Worm (Caenorhabditis elegans) whole organism, L4 larva: ENCODE results near the gene grld-1.

Experiments
- F26F4.8 ChIP-seq: fragments of 200-800 bp; sonication (Bioruptor generic); conservative IDR thresholded peaks from 2 replicates; pipeline ENCODE4 v1.3.6; 2022; ENCODE audit warnings: missing genetic modification characterization, missing compliant biosample characterization
- F37D6.2 ChIP-seq: sonication (generic microtip); optimal IDR thresholded peaks from 2 replicates; lab custom pipeline; 2016; ENCODE audit warnings: mild to moderate bottlenecking, missing genetic modification characterization, missing compliant biosample characterization
- F44E2.7 ChIP-seq: fragments of 200-800 bp; sonication (Bioruptor generic); IDR thresholded peaks from 2 replicates; pipeline ENCODE4 v2.1.2; 2022; ENCODE audit warnings: missing genetic modification characterization, missing compliant biosample characterization
- F49E8.2 ChIP-seq: sonication (generic microtip); optimal IDR thresholded peaks from 2 replicates; lab custom pipeline; 2016; ENCODE audit warnings: missing compliant biosample characterization, mild to moderate bottlenecking, missing genetic modification characterization, borderline replicate concordance
- Y75B8A.6 ChIP-seq: fragments of 200-800 bp; sonication (Bioruptor generic); IDR thresholded peaks from 2 replicates; pipeline ENCODE4 v1.3.6; 2022; ENCODE audit warnings: missing genetic modification reagents, missing genetic modification characterization, missing compliant biosample characterization
- aha-1 ChIP-seq: fragments of 150-350 bp; peaks from one replicate; lab custom pipeline; 2014; ENCODE audit warnings: missing biosample characterization, missing genetic modification characterization
- aly-2 ChIP-seq: sonication (generic microtip); optimal IDR thresholded peaks from 2 replicates; lab custom pipeline; 2018; ENCODE audit warnings: missing biosample characterization, missing genetic modification characterization
- ama-1 ChIP-seq: fragments of 150-350 bp; optimal IDR thresholded peaks from 2 replicates; lab custom pipeline; 2014; ENCODE audit warnings: inconsistent platforms, mixed read lengths
- arid-1 ChIP-seq: fragments of 200-800 bp; sonication (Bioruptor generic); conservative IDR thresholded peaks from 2 replicates; pipeline ENCODE4 v1.3.6; 2022; ENCODE audit warnings: missing genetic modification reagents, missing genetic modification characterization, missing compliant biosample characterization
- attf-4 ChIP-seq: sonication (generic microtip); optimal IDR thresholded peaks from 3 replicates; lab custom pipeline; 2017; ENCODE audit warnings: missing biosample characterization, missing genetic modification characterization
- ceh-28 ChIP-seq: fragments of 150-350 bp; optimal IDR thresholded peaks from 2 replicates; lab custom pipeline; 2014; ENCODE audit warnings: missing biosample characterization, missing genetic modification reagents, missing genetic modification characterization
- ceh-32 ChIP-seq: sonication (generic microtip); optimal IDR thresholded peaks from 2 replicates; lab custom pipeline; 2016; ENCODE audit warnings: mild to moderate bottlenecking, missing genetic modification characterization, missing compliant biosample characterization; ENCODE audit not compliant: poor library complexity
- ceh-44 ChIP-seq: fragments of 200-800 bp; sonication (Bioruptor generic); IDR thresholded peaks from 2 replicates; pipeline ENCODE4 v1.3.6; 2022; ENCODE audit warnings: missing genetic modification reagents, missing genetic modification characterization, missing compliant biosample characterization
- ceh-82 ChIP-seq: sonication (generic microtip); optimal IDR thresholded peaks from 2 replicates; lab custom pipeline; 2017; ENCODE audit warnings: missing biosample characterization, missing genetic modification characterization
- ces-1 ChIP-seq: fragments of 150-350 bp; sonication (generic microtip); optimal IDR thresholded peaks from 4 replicates; lab custom pipeline; 2014; ENCODE audit warnings: missing biosample characterization, missing genetic modification reagents, missing genetic modification characterization
- ctbp-1 ChIP-seq: fragments of 200-800 bp; sonication (Bioruptor generic); IDR thresholded peaks from 2 replicates; pipeline ENCODE4 v1.3.6; 2022; ENCODE audit warnings: missing genetic modification reagents, missing genetic modification characterization, missing compliant biosample characterization
- daf-12 ChIP-seq: fragments of 150-350 bp; optimal IDR thresholded peaks from 2 replicates; lab custom pipeline; 2014; ENCODE audit warnings: missing biosample characterization, missing genetic modification reagents, missing genetic modification characterization
- daf-8 ChIP-seq: fragments of 200-800 bp; sonication (Bioruptor generic); IDR thresholded peaks from 2 replicates; pipeline ENCODE4 v1.3.6; 2022; ENCODE audit warnings: missing genetic modification characterization, missing compliant biosample characterization
- dpl-1 ChIP-seq: fragments of 150-350 bp; optimal IDR thresholded peaks from 2 replicates; lab custom pipeline; 2014; ENCODE audit warnings: missing biosample characterization, missing genetic modification reagents, missing genetic modification characterization
- duxl-1 ChIP-seq: sonication (generic microtip); optimal IDR thresholded peaks from 2 replicates; lab custom pipeline; 2016; ENCODE audit warnings: mild to moderate bottlenecking, missing genetic modification characterization, moderate library complexity, missing compliant biosample characterization; ENCODE audit not compliant: poor library complexity
- dve-1 ChIP-seq: sonication (generic microtip); optimal IDR thresholded peaks from 2 replicates; lab custom pipeline; 2017; ENCODE audit warnings: antibody characterized with exemption, mild to moderate bottlenecking, missing genetic modification characterization, missing compliant biosample characterization; ENCODE audit not compliant: insufficient read depth
- egl-43 ChIP-seq: fragments of 200-800 bp; sonication (Bioruptor generic); IDR thresholded peaks from 2 replicates; pipeline ENCODE4 v1.3.6; 2022; ENCODE audit warnings: missing genetic modification reagents, missing genetic modification characterization, missing compliant biosample characterization
- gei-8 ChIP-seq: fragments of 200-800 bp; sonication (Bioruptor generic); optimal IDR thresholded peaks from 2 replicates; lab custom pipeline; 2018; ENCODE audit warnings: mild to moderate bottlenecking, missing genetic modification characterization, missing compliant biosample characterization
- hlh-30 ChIP-seq: sonication (generic microtip); optimal IDR thresholded peaks from 2 replicates; lab custom pipeline; 2017; ENCODE audit warnings: antibody characterized with exemption, mild to moderate bottlenecking, missing genetic modification characterization, missing compliant biosample characterization; ENCODE audit not compliant: insufficient read depth
- hmg-1.1 ChIP-seq: fragments of 200-800 bp; sonication (Bioruptor generic); IDR thresholded peaks from 2 replicates; pipeline ENCODE4 v1.3.6; 2022; ENCODE audit warnings: missing genetic modification reagents, missing genetic modification characterization, missing compliant biosample characterization
- jun-1 ChIP-seq: fragments of 150-350 bp; optimal IDR thresholded peaks from 2 replicates; lab custom pipeline; 2014; ENCODE audit warnings: missing biosample characterization, missing genetic modification reagents, missing genetic modification characterization
- lim-7 ChIP-seq: fragments of 200-800 bp; sonication (Bioruptor generic); IDR thresholded peaks from 2 replicates; pipeline ENCODE4 v1.3.6; 2022; ENCODE audit warnings: missing genetic modification characterization, missing compliant biosample characterization
- lin-1 ChIP-seq: fragments of 200-800 bp; sonication (Bioruptor generic); IDR thresholded peaks from 2 replicates; pipeline ENCODE4 v1.3.6; 2022; ENCODE audit warnings: missing genetic modification reagents, missing genetic modification characterization, missing compliant biosample characterization
- lin-13 ChIP-seq: fragments of 150-350 bp; optimal IDR thresholded peaks from 2 replicates; lab custom pipeline; 2014; ENCODE audit warnings: missing biosample characterization, missing genetic modification reagents, missing genetic modification characterization
- lin-29 ChIP-seq: fragments of 200-800 bp; sonication (Bioruptor generic); IDR thresholded peaks from 2 replicates; pipeline ENCODE4 v1.3.6; 2022; ENCODE audit warnings: missing genetic modification reagents, missing genetic modification characterization, missing compliant biosample characterization
- lin-38 ChIP-seq: fragments of 200-800 bp; sonication (Bioruptor generic); IDR thresholded peaks from 2 replicates; pipeline ENCODE4 v1.3.6; 2022; ENCODE audit warnings: missing genetic modification reagents, missing genetic modification characterization, missing compliant biosample characterization
- madf-5 ChIP-seq, 2 experiments: fragments of 200-800 bp; sonication (Bioruptor generic); IDR thresholded peaks; 2 replicates each; pipeline ENCODE4 v1.3.6; 2022; ENCODE audit warnings: missing compliant biosample characterization in 2 of 2, missing genetic modification characterization in 2 of 2
- madf-9 ChIP-seq: fragments of 200-800 bp; sonication (Bioruptor generic); conservative IDR thresholded peaks from 2 replicates; pipeline ENCODE4 v1.3.6; 2022; ENCODE audit warnings: missing genetic modification reagents, missing genetic modification characterization, missing compliant biosample characterization
- mes-2 ChIP-seq: sonication (generic microtip); optimal IDR thresholded peaks from 2 replicates; lab custom pipeline; 2016; ENCODE audit warnings: missing genotype, mild to moderate bottlenecking, missing genetic modification characterization, missing compliant biosample characterization; ENCODE audit not compliant: poor library complexity, severe bottlenecking
- mxl-2 ChIP-seq: fragments of 200-800 bp; sonication (Bioruptor generic); conservative IDR thresholded peaks from 2 replicates; pipeline ENCODE4 v1.3.6; 2022; ENCODE audit warnings: missing genetic modification reagents, missing genetic modification characterization, missing compliant biosample characterization
- mxl-3 ChIP-seq: fragments of 200-800 bp; sonication (Bioruptor generic); optimal IDR thresholded peaks from 2 replicates; lab custom pipeline; 2018; ENCODE audit warnings: mild to moderate bottlenecking, missing genetic modification characterization, missing compliant biosample characterization
- nhr-111 ChIP-seq: fragments of 200-800 bp; sonication (Bioruptor generic); optimal IDR thresholded peaks from 2 replicates; lab custom pipeline; 2018; ENCODE audit warnings: mild to moderate bottlenecking, missing genetic modification characterization, missing compliant biosample characterization
- nhr-28 ChIP-seq: fragments of 150-350 bp; optimal IDR thresholded peaks from 2 replicates; lab custom pipeline; 2014; ENCODE audit warnings: missing biosample characterization, missing genetic modification characterization
- nhr-48 ChIP-seq: sonication (generic microtip); optimal IDR thresholded peaks from 2 replicates; lab custom pipeline; 2016; ENCODE audit warnings: mild to moderate bottlenecking, missing genetic modification characterization, missing compliant biosample characterization
- nhr-6 ChIP-seq: fragments of 150-350 bp; optimal IDR thresholded peaks from 2 replicates; lab custom pipeline; 2014; ENCODE audit warnings: missing biosample characterization, missing genetic modification characterization
- nhr-77 ChIP-seq: fragments of 150-350 bp; optimal IDR thresholded peaks from 2 replicates; lab custom pipeline; 2014; ENCODE audit warnings: missing biosample characterization, missing genetic modification characterization
- pha-4 ChIP-seq, 2 experiments: fragments of 150-350 bp in 1 of 2; fragments of 200-800 bp in 1 of 2; sonication (Bioruptor generic) in 1 of 2; IDR thresholded peaks in 1 of 2; optimal IDR thresholded peaks in 1 of 2; 2 replicates each; pipeline versions ENCODE4 v1.3.6 to Lab custom; 2014 to 2022; ENCODE audit warnings: missing genetic modification characterization in 2 of 2, missing genetic modification reagents in 2 of 2, missing biosample characterization in 1 of 2, missing compliant biosample characterization in 1 of 2
- php-3 ChIP-seq: fragments of 200-800 bp; sonication (Bioruptor generic); IDR thresholded peaks from 2 replicates; pipeline ENCODE4 v1.3.6; 2022; ENCODE audit warnings: missing genetic modification reagents, missing genetic modification characterization, missing compliant biosample characterization
- pqm-1 ChIP-seq: sonication (generic microtip); optimal IDR thresholded peaks from 2 replicates; lab custom pipeline; 2017; ENCODE audit warnings: missing biosample characterization, missing genetic modification characterization
- set-16 ChIP-seq: fragments of 200-800 bp; sonication (Bioruptor generic); IDR thresholded peaks from 2 replicates; pipeline ENCODE4 v1.3.6; 2022; ENCODE audit warnings: missing genetic modification reagents, missing genetic modification characterization, missing compliant biosample characterization
- skn-1 ChIP-seq: fragments of 150-350 bp; optimal IDR thresholded peaks from 2 replicates; lab custom pipeline; 2014; ENCODE audit warnings: missing biosample characterization, missing genetic modification characterization
- spr-1 ChIP-seq: sonication (generic microtip); optimal IDR thresholded peaks from 2 replicates; lab custom pipeline; 2016; ENCODE audit warnings: mild to moderate bottlenecking, missing genetic modification characterization, missing compliant biosample characterization
- tag-97 ChIP-seq: fragments of 200-800 bp; sonication (Bioruptor generic); IDR thresholded peaks from 2 replicates; pipeline ENCODE4 v1.3.6; 2022; ENCODE audit warnings: missing genetic modification characterization, missing compliant biosample characterization
- unc-62 ChIP-seq, 3 experiments: fragments of 150-350 bp in 1 of 3; sonication (generic microtip); optimal IDR thresholded peaks in 2 of 3; peaks in 1 of 3; 1 replicate in 1 of 3; 2 replicates in 2 of 3; lab custom pipeline; 2014 to 2017; ENCODE audit warnings: missing biosample characterization in 3 of 3, missing genetic modification characterization in 3 of 3, missing genetic modification reagents in 3 of 3, missing genotype in 1 of 3
- vab-7 ChIP-seq: fragments of 200-800 bp; sonication (Bioruptor generic); IDR thresholded peaks from 2 replicates; pipeline ENCODE4 v1.3.6; 2022; ENCODE audit warnings: missing genetic modification reagents, missing genetic modification characterization, missing compliant biosample characterization
- ztf-7 ChIP-seq: fragments of 150-350 bp; optimal IDR thresholded peaks from 2 replicates; lab custom pipeline; 2014; ENCODE audit warnings: missing biosample characterization, missing genetic modification characterization

The grld-1 gene

ce11 chrIV:132095-132494, 6.4 kb upstream of the grld-1 start, which contains the start of gene daf-1 (continued):
- TF ChIP-seq nhr-28 (tag; lab: Kevin White, UChicago): no peak
- TF ChIP-seq dve-1 (tag; lab: Kevin White, UChicago): peak; percentile 20
- no peak for TF ChIP-seq skn-1
- TF ChIP-seq aly-2: no peak
- TF ChIP-seq nhr-48 (tag; lab: Kevin White, UChicago): no peak
- TF ChIP-seq ztf-7 (tag; lab: Kevin White, UChicago): no peak
- TF ChIP-seq set-16 (GFP tag; lab: Robert Waterston, UW): no peak
- TF ChIP-seq spr-1: no peak
- no peak for TF ChIP-seq arid-1 (GFP tag; lab: Robert Waterston, UW)
- peak in 1 of 2 experiments; percentile 45 for TF ChIP-seq unc-62 (GFP tag; optimal IDR thresholded peaks at IDR 0.05 in 1 of 2; lab: Kevin White, UChicago)
- TF ChIP-seq unc-62 (tag; optimal IDR thresholded peaks at IDR 0.05; lab: Kevin White, UChicago): no peak
- TF ChIP-seq F26F4.8 (GFP tag; lab: Robert Waterston, UW): no peak
- TF ChIP-seq nhr-77 (tag; lab: Kevin White, UChicago): no peak
- TF ChIP-seq Y75B8A.6 (GFP tag; lab: Robert Waterston, UW): no peak
- no peak for TF ChIP-seq F37D6.2 (tag; lab: Kevin White, UChicago)
- no peak for TF ChIP-seq lin-38 (GFP tag; lab: Robert Waterston, UW)
- no peak for TF ChIP-seq ceh-82 (tag; lab: Kevin White, UChicago)
- TF ChIP-seq mes-2: no peak
- TF ChIP-seq daf-8: no peak
- peak; percentile 19 for TF ChIP-seq mxl-3 (GFP tag; lab: Kevin White, UChicago)
- TF ChIP-seq lim-7 (GFP tag; lab: Robert Waterston, UW): no peak
- peak; percentile 72 for TF ChIP-seq hlh-30
- TF ChIP-seq vab-7 (GFP tag; lab: Robert Waterston, UW): no peak
- no peak for TF ChIP-seq daf-12 (tag; lab: Kevin White, UChicago)
- no peak for TF ChIP-seq F49E8.2 (tag; lab: Kevin White, UChicago)
- TF ChIP-seq ceh-44 (GFP tag; lab: Robert Waterston, UW): no peak
- TF ChIP-seq aha-1 (tag; lab: Kevin White, UChicago): peak; percentile 29
- no peak for TF ChIP-seq mxl-2 (GFP tag; lab: Robert Waterston, UW)
- no peak for TF ChIP-seq attf-4
- TF ChIP-seq lin-13 (GFP tag; lab: Kevin White, UChicago): no peak
- no peak for TF ChIP-seq duxl-1
- TF ChIP-seq ceh-32: no peak
- no peak for TF ChIP-seq madf-9
- no peak for TF ChIP-seq ceh-28 (tag; lab: Kevin White, UChicago)
- TF ChIP-seq F44E2.7: no peak
- TF ChIP-seq jun-1 (tag; lab: Kevin White, UChicago): no peak
- no peak for TF ChIP-seq ces-1 (GFP tag; lab: Kevin White, UChicago)
- TF ChIP-seq ama-1: no peak
- TF ChIP-seq hmg-1.1 (GFP tag; lab: Robert Waterston, UW): peak; percentile 69; the same call in 1 of the 2 replicates
- TF ChIP-seq php-3 (GFP tag; lab: Robert Waterston, UW): no peak
- TF ChIP-seq pqm-1 (tag; lab: Kevin White, UChicago): no peak
- no peak for TF ChIP-seq tag-97 (GFP tag; lab: Robert Waterston, UW)
- no peak for TF ChIP-seq nhr-111
- TF ChIP-seq gei-8: no peak
- no peak for TF ChIP-seq lin-29
- no peak for TF ChIP-seq lin-1 (GFP tag; lab: Robert Waterston, UW)
- no peak for TF ChIP-seq ctbp-1
- TF ChIP-seq dpl-1 (GFP tag; lab: Kevin White, UChicago): no peak
- no peak for TF ChIP-seq egl-43 (GFP tag; lab: Robert Waterston, UW)
- TF ChIP-seq pha-4 (GFP tag; IDR thresholded peaks at IDR 0.05; lab: Robert Waterston, UW): no peak
- no peak for TF ChIP-seq pha-4 (tag; optimal IDR thresholded peaks at IDR 0.05; lab: Kevin White, UChicago)
- no peak for TF ChIP-seq madf-5 (GFP tag; IDR thresholded peaks at IDR 0.05; lab: Robert Waterston, UW)
- no peak for TF ChIP-seq nhr-6
